Fruit fly (Drosophila melanogaster) whole organism, embryonic: ENCODE measurements around the gene CG18788.

ENCODE experiments used
- ATbp ChIP-seq: fragments of 200-800 bp; sonication (Bioruptor generic); optimal IDR thresholded peaks from 2 replicates; lab custom pipeline; 2017; ENCODE audit warnings: missing biosample characterization, mild to moderate bottlenecking, missing genetic modification characterization, missing genetic modification reagents
- Blimp-1 ChIP-seq: fragments of 200-800 bp; sonication (Bioruptor generic); optimal IDR thresholded peaks from 3 replicates; lab custom pipeline; 2018; ENCODE audit warnings: missing biosample characterization, missing genetic modification characterization, mild to moderate bottlenecking, moderate library complexity, missing genetic modification reagents
- CG10431 ChIP-seq: fragments of 200-800 bp; sonication (Bioruptor generic); optimal IDR thresholded peaks from 3 replicates; lab custom pipeline; 2018; ENCODE audit warnings: missing biosample characterization, mild to moderate bottlenecking, missing genetic modification characterization
- CG11723 ChIP-seq: fragments of 200-800 bp; sonication (Bioruptor generic); optimal IDR thresholded peaks from 2 replicates; lab custom pipeline; 2017; ENCODE audit warnings: missing biosample characterization, mild to moderate bottlenecking, missing genetic modification characterization
- CG14710 ChIP-seq: fragments of 200-800 bp; sonication (Bioruptor generic); optimal IDR thresholded peaks from 3 replicates; lab custom pipeline; 2019; ENCODE audit warnings: missing biosample characterization, mild to moderate bottlenecking, missing genetic modification characterization, moderate library complexity
- CG15601 ChIP-seq: fragments of 200-800 bp; sonication (Bioruptor generic); optimal IDR thresholded peaks from 3 replicates; lab custom pipeline; 2019; ENCODE audit warnings: missing biosample characterization, mild to moderate bottlenecking, missing genetic modification characterization, moderate library complexity
- CG17359 ChIP-seq: fragments of 200-800 bp; sonication (Bioruptor generic); optimal IDR thresholded peaks from 3 replicates; lab custom pipeline; 2018; ENCODE audit warnings: missing biosample characterization, mild to moderate bottlenecking, missing genetic modification characterization, moderate library complexity
- CG17385 ChIP-seq: fragments of 200-800 bp; sonication (Bioruptor generic); optimal IDR thresholded peaks from 3 replicates; lab custom pipeline; 2018; ENCODE audit warnings: missing biosample characterization, mild to moderate bottlenecking, missing genetic modification characterization
- CG18262 ChIP-seq: fragments of 200-800 bp; optimal IDR thresholded peaks from 3 replicates; lab custom pipeline; 2019; ENCODE audit warnings: missing biosample characterization, mild to moderate bottlenecking, missing genetic modification characterization, moderate library complexity
- CG2712 ChIP-seq: fragments of 200-800 bp; optimal IDR thresholded peaks from 3 replicates; lab custom pipeline; 2019; ENCODE audit warnings: missing biosample characterization, mild to moderate bottlenecking, missing genetic modification characterization, moderate library complexity
- CG6175 ChIP-seq: fragments of 200-800 bp; sonication (Bioruptor generic); IDR thresholded peaks from 3 replicates; pipeline ENCODE4 v1.3.6; 2022; ENCODE audit warnings: missing biosample characterization, missing genetic modification characterization
- CG6813 ChIP-seq: fragments of 200-800 bp; sonication (Bioruptor generic); optimal IDR thresholded peaks from 2 replicates; lab custom pipeline; 2017; ENCODE audit warnings: missing biosample characterization, missing genetic modification characterization, mild to moderate bottlenecking, moderate library complexity, missing genetic modification reagents
- CG7271 ChIP-seq: fragments of 200-800 bp; sonication (Bioruptor generic); optimal IDR thresholded peaks from 2 replicates; lab custom pipeline; 2018; ENCODE audit warnings: missing biosample characterization, mild to moderate bottlenecking, missing genetic modification characterization, moderate library complexity
- CG8290 ChIP-seq, 3 experiments: fragments of 200-800 bp; sonication (Bioruptor generic); optimal IDR thresholded peaks; 2 replicates each; lab custom pipeline; 2016 to 2019; ENCODE audit warnings: missing biosample characterization in 3 of 3, missing genetic modification characterization in 3 of 3, mild to moderate bottlenecking in 2 of 3, moderate library complexity in 1 of 3
- CG8388 ChIP-seq: fragments of 200-800 bp; sonication (Bioruptor generic); optimal IDR thresholded peaks from 2 replicates; lab custom pipeline; 2019; ENCODE audit warnings: missing biosample characterization, mild to moderate bottlenecking, missing genetic modification characterization, moderate library complexity
- CG9609 ChIP-seq: fragments of 200-800 bp; sonication (Bioruptor generic); optimal IDR thresholded peaks from 3 replicates; lab custom pipeline; 2016; ENCODE audit warnings: missing biosample characterization, missing genetic modification characterization
- CTCF ChIP-seq: fragments of 200-800 bp; sonication (Bioruptor generic); optimal IDR thresholded peaks from 2 replicates; lab custom pipeline; 2017; ENCODE audit warnings: missing biosample characterization, mild to moderate bottlenecking, missing genetic modification characterization, moderate library complexity
- HmgD ChIP-seq: fragments of 200-800 bp; sonication (Bioruptor generic); optimal IDR thresholded peaks from 3 replicates; lab custom pipeline; 2016; ENCODE audit warnings: missing biosample characterization, missing genetic modification characterization
- Hr39 ChIP-seq: fragments of >200 bp; optimal IDR thresholded peaks from 2 replicates; lab custom pipeline; 2017
- Kr ChIP-seq: fragments of 200-800 bp; sonication (Bioruptor generic); optimal IDR thresholded peaks from 2 replicates; lab custom pipeline; 2017; ENCODE audit warnings: missing biosample characterization, mild to moderate bottlenecking, missing genetic modification characterization
- Mes4 ChIP-seq: fragments of 200-800 bp; sonication (Bioruptor generic); optimal IDR thresholded peaks from 2 replicates; lab custom pipeline; 2016; ENCODE audit warnings: missing biosample characterization, missing genetic modification characterization
- Nf-YA ChIP-seq: fragments of 200-800 bp; sonication (Bioruptor generic); IDR thresholded peaks from 2 replicates; pipeline ENCODE4 v1.3.6; 2022; ENCODE audit warnings: missing biosample characterization, missing genetic modification characterization
- Sox102F ChIP-seq: fragments of 200-800 bp; sonication (Bioruptor generic); optimal IDR thresholded peaks from 2 replicates; lab custom pipeline; 2018; ENCODE audit warnings: missing biosample characterization, mild to moderate bottlenecking, missing genetic modification characterization, moderate library complexity
- Vsx1 ChIP-seq: fragments of 200-800 bp; sonication (Bioruptor generic); optimal IDR thresholded peaks from 2 replicates; lab custom pipeline; 2017; ENCODE audit warnings: missing biosample characterization, mild to moderate bottlenecking, missing genetic modification characterization, missing genetic modification reagents
- Xbp1 ChIP-seq: fragments of 200-800 bp; sonication (Bioruptor generic); optimal IDR thresholded peaks from 3 replicates; lab custom pipeline; 2016; ENCODE audit warnings: missing biosample characterization, mild to moderate bottlenecking, missing genetic modification characterization
- Xrp1 ChIP-seq: fragments of 200-800 bp; sonication (Bioruptor generic); IDR thresholded peaks from 2 replicates; pipeline ENCODE4 v1.3.6; 2022; ENCODE audit warnings: missing biosample characterization, missing genetic modification characterization
- ac ChIP-seq: fragments of 200-800 bp; sonication (Bioruptor generic); optimal IDR thresholded peaks from 3 replicates; lab custom pipeline; 2017; ENCODE audit warnings: missing biosample characterization, mild to moderate bottlenecking, missing genetic modification characterization
- al ChIP-seq: fragments of 200-800 bp; sonication (Bioruptor generic); IDR thresholded peaks from 2 replicates; pipeline ENCODE4 v1.3.6; 2022; ENCODE audit warnings: missing biosample characterization, missing genetic modification characterization
- ap ChIP-seq: fragments of 200-800 bp; sonication (Bioruptor generic); IDR thresholded peaks from 2 replicates; pipeline ENCODE4 v1.3.6; 2022; ENCODE audit warnings: missing biosample characterization, missing genetic modification characterization
- ash1 ChIP-seq: fragments of 200-800 bp; sonication (Bioruptor generic); optimal IDR thresholded peaks from 2 replicates; lab custom pipeline; 2018; ENCODE audit warnings: missing biosample characterization, mild to moderate bottlenecking, missing genetic modification characterization
- bigmax ChIP-seq: fragments of 200-800 bp; sonication (Bioruptor generic); optimal IDR thresholded peaks from 2 replicates; lab custom pipeline; 2018; ENCODE audit warnings: missing biosample characterization, mild to moderate bottlenecking, missing genetic modification characterization
- bsh ChIP-seq, 2 experiments: fragments of 200-800 bp; sonication (Bioruptor generic); optimal IDR thresholded peaks; 2 replicates each; lab custom pipeline; 2017 to 2018; ENCODE audit warnings: mild to moderate bottlenecking in 2 of 2, missing biosample characterization in 2 of 2, missing genetic modification characterization in 2 of 2, moderate library complexity in 1 of 2
- chinmo ChIP-seq: fragments of 200-800 bp; sonication (Bioruptor generic); IDR thresholded peaks from 4 replicates; pipeline ENCODE4 v1.3.6; 2022; ENCODE audit warnings: missing biosample characterization, missing genetic modification characterization; ENCODE audit not compliant: partially characterized antibody
- ci ChIP-seq: fragments of 200-800 bp; sonication (Bioruptor generic); IDR thresholded peaks from 3 replicates; pipeline ENCODE4 v1.3.6; 2022; ENCODE audit warnings: missing biosample characterization, missing genetic modification characterization
- crol ChIP-seq: fragments of 200-800 bp; sonication (Bioruptor generic); IDR thresholded peaks from 2 replicates; pipeline ENCODE4 v1.3.6; 2022; ENCODE audit warnings: missing biosample characterization, missing genetic modification characterization
- dan ChIP-seq: fragments of 200-800 bp; sonication (Bioruptor generic); IDR thresholded peaks from 2 replicates; pipeline ENCODE4 v1.3.6; 2022; ENCODE audit warnings: missing biosample characterization, missing genetic modification characterization
- fd102C ChIP-seq: fragments of 200-800 bp; sonication (Bioruptor generic); optimal IDR thresholded peaks from 2 replicates; lab custom pipeline; 2018; ENCODE audit warnings: missing biosample characterization, mild to moderate bottlenecking, missing genetic modification characterization, moderate library complexity
- fd64A ChIP-seq: fragments of 200-800 bp; sonication (Bioruptor generic); optimal IDR thresholded peaks from 3 replicates; lab custom pipeline; 2018; ENCODE audit warnings: missing biosample characterization, mild to moderate bottlenecking, missing genetic modification characterization
- gce ChIP-seq: fragments of 200-800 bp; sonication (Bioruptor generic); IDR thresholded peaks from 3 replicates; pipeline ENCODE4 v1.3.6; 2022; ENCODE audit warnings: missing biosample characterization, missing genetic modification characterization
- gem ChIP-seq: fragments of 200-800 bp; sonication (Bioruptor generic); optimal IDR thresholded peaks from 2 replicates; lab custom pipeline; 2019; ENCODE audit warnings: missing biosample characterization, mild to moderate bottlenecking, missing genetic modification characterization, moderate library complexity
- gsb ChIP-seq: fragments of 200-800 bp; sonication (Bioruptor generic); IDR thresholded peaks from 2 replicates; pipeline ENCODE4 v1.3.6; 2022; ENCODE audit warnings: missing biosample characterization, missing genetic modification characterization
- lov ChIP-seq, 2 experiments: fragments of 200-800 bp in 1 of 2; fragments of >200 bp in 1 of 2; sonication (Bioruptor generic) in 1 of 2; IDR thresholded peaks in 1 of 2; optimal IDR thresholded peaks in 1 of 2; 2 replicates in 1 of 2; 3 replicates in 1 of 2; pipeline versions ENCODE4 v1.3.6 to Lab custom; 2017 to 2022; ENCODE audit warnings: missing biosample characterization in 1 of 2, missing genetic modification characterization in 1 of 2
- phol ChIP-seq: fragments of 200-800 bp; sonication (Bioruptor generic); optimal IDR thresholded peaks from 3 replicates; lab custom pipeline; 2018; ENCODE audit warnings: missing biosample characterization, mild to moderate bottlenecking, missing genetic modification characterization, moderate library complexity
- pros ChIP-seq: fragments of 200-800 bp; sonication (Bioruptor generic); optimal IDR thresholded peaks from 3 replicates; lab custom pipeline; 2019; ENCODE audit warnings: missing biosample characterization, mild to moderate bottlenecking, missing genetic modification characterization, moderate library complexity
- row ChIP-seq: fragments of 200-800 bp; sonication (Bioruptor generic); IDR thresholded peaks from 3 replicates; pipeline ENCODE4 v1.3.6; 2022; ENCODE audit warnings: missing biosample characterization, missing genetic modification characterization
- sens ChIP-seq: fragments of 200-800 bp; sonication (Bioruptor generic); peaks from one replicate; lab custom pipeline; 2016; ENCODE audit warnings: missing biosample characterization, missing genetic modification characterization
- tgo ChIP-seq: fragments of 200-800 bp; sonication (Bioruptor generic); IDR thresholded peaks from 3 replicates; pipeline ENCODE4 v1.3.6; 2022; ENCODE audit warnings: missing biosample characterization, missing genetic modification characterization
- twi ChIP-seq: fragments of 200-800 bp; optimal IDR thresholded peaks from 2 replicates; lab custom pipeline; 2019; ENCODE audit warnings: missing biosample characterization, mild to moderate bottlenecking, missing genetic modification characterization, moderate library complexity
- zf30C ChIP-seq: fragments of 200-800 bp; sonication (Bioruptor generic); optimal IDR thresholded peaks from 3 replicates; lab custom pipeline; 2018; ENCODE audit warnings: missing biosample characterization, mild to moderate bottlenecking, missing genetic modification characterization

Gene CG18788

dm6 chr2L:12075850-12076249, 41.9 kb downstream of the CG18788 start, which contains the start of gene CG14947 (continued):
- TF ChIP-seq CG8290 (GFP tag; optimal IDR thresholded peaks at IDR 0.05; lab: Kevin White, UChicago) (no peak), CG8290 (tag; optimal IDR thresholded peaks at IDR 0.05; lab: Kevin White, UChicago) (peak in 1 of 2 experiments; percentile 41), CG17385 (GFP tag; lab: Kevin White, UChicago) (peak; percentile 59), CG6175 (0 out of 3 replicates have a peak, but pooled peaks have one; percentile 32), CG17359 (no peak), fd64A (GFP tag; lab: Kevin White, UChicago) (peak; percentile 19), Nf-YA (GFP tag; lab: Robert Waterston, UW) (0 out of 2 replicates have a peak, but pooled peaks have one; percentile 25), gsb (0 out of 2 replicates have a peak, but pooled peaks have one; percentile 27), CG8388 (no peak), CTCF (no peak), CG10431 (peak; percentile 2), CG7271 (peak; percentile 90), row (GFP tag; lab: Robert Waterston, UW) (peak; percentile 36; the same call in 1 of the 3 replicates), Kr (GFP tag; lab: Kevin White, UChicago) (peak; percentile 25), Blimp-1 (GFP tag; lab: Kevin White, UChicago) (peak; percentile 42), pros (GFP tag; lab: Kevin White, UChicago) (no peak), CG9609 (GFP tag; lab: Kevin White, UChicago) (no peak), al (GFP tag; lab: Robert Waterston, UW) (no peak), dan (no peak), fd102C (GFP tag; lab: Kevin White, UChicago) (peak; percentile 52), ci (GFP tag; lab: Robert Waterston, UW) (peak; percentile 72), phol (tag; lab: Kevin White, UChicago) (peak; percentile 9), Sox102F (GFP tag; lab: Kevin White, UChicago) (peak; percentile 20), bigmax (GFP tag; lab: Kevin White, UChicago) (no peak), Vsx1 (GFP tag; lab: Kevin White, UChicago) (peak; percentile 43), ATbp (peak; percentile 12), Xrp1 (GFP tag; lab: Robert Waterston, UW) (0 out of 2 replicates have a peak, but pooled peaks have one; percentile 31), Xbp1 (GFP tag; lab: Kevin White, UChicago) (peak; percentile 13), twi (no peak), crol (GFP tag; lab: Robert Waterston, UW) (peak; percentile 18; the same call in 1 of the 2 replicates), lov (optimal IDR thresholded peaks at IDR 0.05; lab: Kevin White, UChicago) (no peak), lov (GFP tag; IDR thresholded peaks at IDR 0.05; lab: Robert Waterston, UW) (0 out of 3 replicates have a peak, but pooled peaks have one; percentile 63), Hr39 (lab: Kevin White, UChicago) (no peak), CG15601 (no peak), ap (GFP tag; lab: Robert Waterston, UW) (peak; percentile 27; the same call in 1 of the 2 replicates), ac (GFP tag; lab: Kevin White, UChicago) (peak; percentile 32), bsh (GFP tag; optimal IDR thresholded peaks at IDR 0.05; lab: Kevin White, UChicago) (peak in 1 of 2 experiments; percentile 20), sens (peak; percentile 75), CG6813 (GFP tag; lab: Kevin White, UChicago) (peak; percentile 30), zf30C (GFP tag; lab: Kevin White, UChicago) (no peak), CG14710 (tag; lab: Kevin White, UChicago) (no peak), tgo (0 out of 3 replicates have a peak, but pooled peaks have one; percentile 14), gce (GFP tag; lab: Robert Waterston, UW) (0 out of 3 replicates have a peak, but pooled peaks have one; percentile 18), Mes4 (GFP tag; lab: Kevin White, UChicago) (no peak), gem (tag; lab: Kevin White, UChicago) (peak; percentile 27), CG11723 (GFP tag; lab: Kevin White, UChicago) (no peak), ash1 (GFP tag; lab: Kevin White, UChicago) (no peak), CG2712 (peak; percentile 15), CG18262 (tag; lab: Kevin White, UChicago) (no peak), chinmo (GFP tag; lab: Robert Waterston, UW) (no peak), HmgD (GFP tag; lab: Kevin White, UChicago) (no peak)
